Worm (Caenorhabditis elegans) whole organism, midembryonic: ENCODE results near the gene srd-35.

Experiments
- T22C8.4 ChIP-seq: fragments of 200-800 bp; sonication (Bioruptor generic); IDR thresholded peaks from 2 replicates; pipeline ENCODE4 v1.3.6; 2022; ENCODE audit warnings: missing genetic modification characterization, missing compliant biosample characterization
- cog-1 ChIP-seq: sonication (generic microtip); optimal IDR thresholded peaks from 2 replicates; lab custom pipeline; 2016; ENCODE audit warnings: missing genetic modification characterization, missing compliant biosample characterization
- flt-1 ChIP-seq: fragments of 200-800 bp; sonication (Bioruptor generic); IDR thresholded peaks from 2 replicates; pipeline ENCODE4 v1.3.6; 2022; ENCODE audit warnings: missing genetic modification characterization, missing compliant biosample characterization
- klf-2 ChIP-seq: fragments of 200-800 bp; sonication (Bioruptor generic); conservative IDR thresholded peaks from 2 replicates; pipeline ENCODE4 v1.3.6; 2022; ENCODE audit warnings: missing genetic modification reagents, missing genetic modification characterization, missing compliant biosample characterization
- med-1 ChIP-seq: sonication (generic microtip); optimal IDR thresholded peaks from 2 replicates; lab custom pipeline; 2017; ENCODE audit warnings: missing genetic modification characterization, mild to moderate bottlenecking, missing compliant biosample characterization, antibody characterized with exemption, missing genetic modification reagents; ENCODE audit not compliant: insufficient read depth
- ref-1 ChIP-seq: fragments of 200-800 bp; sonication (Bioruptor generic); conservative IDR thresholded peaks from 2 replicates; pipeline ENCODE4 v1.3.6; 2022; ENCODE audit warnings: missing genetic modification reagents, missing genetic modification characterization, missing compliant biosample characterization
- tab-1 ChIP-seq: fragments of 200-800 bp; sonication (Bioruptor generic); IDR thresholded peaks from 2 replicates; pipeline ENCODE4 v1.3.6; 2022; ENCODE audit warnings: missing genetic modification characterization, missing compliant biosample characterization
- ztf-23 ChIP-seq: fragments of 200-800 bp; sonication (Bioruptor generic); IDR thresholded peaks from 2 replicates; pipeline ENCODE4 v1.3.6; 2022; ENCODE audit warnings: missing genetic modification reagents, missing genetic modification characterization, missing compliant biosample characterization
- ztf-29 ChIP-seq: fragments of 200-800 bp; sonication (Bioruptor generic); IDR thresholded peaks from 2 replicates; pipeline ENCODE4 v1.3.6; 2022; ENCODE audit warnings: missing genetic modification reagents, missing genetic modification characterization, missing compliant biosample characterization

The srd-35 gene

DNA sequence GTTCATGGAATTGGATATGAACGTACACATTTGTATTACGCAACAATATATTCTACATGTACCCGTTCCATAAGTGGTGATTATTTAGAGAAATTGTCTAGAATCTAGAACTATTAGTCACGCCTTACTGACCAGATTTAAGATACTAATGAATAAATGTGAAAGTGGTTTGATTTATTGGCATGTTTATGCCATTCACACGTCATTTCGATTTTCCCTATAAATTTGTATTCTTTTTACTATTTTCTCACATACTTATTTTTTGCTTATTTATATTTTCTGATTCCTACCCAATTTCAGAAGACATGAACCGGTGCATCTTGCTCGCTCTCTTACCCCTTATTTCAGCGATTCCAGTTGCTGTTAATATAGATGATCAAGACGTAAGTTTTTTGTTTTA is 24.1 kb downstream of the srd-35 start, which contains the start of gene F15B9.8:
Gene F15B9.8, plus strand, starts transcription at position 301 of the 400 bp plus-strand sequence.
- TF ChIP-seq tab-1 (GFP tag; lab: Robert Waterston, UW) (no peak), ref-1 (GFP tag; lab: Robert Waterston, UW) (no peak), ztf-23 (GFP tag; lab: Robert Waterston, UW) (no peak), cog-1 (no peak), ztf-29 (GFP tag; lab: Robert Waterston, UW) (no peak), med-1 (GFP tag; lab: Kevin White, UChicago) (no peak), flt-1 (GFP tag; lab: Robert Waterston, UW) (no peak), klf-2 (no peak), T22C8.4 (GFP tag; lab: Robert Waterston, UW) (no peak)

DNA sequence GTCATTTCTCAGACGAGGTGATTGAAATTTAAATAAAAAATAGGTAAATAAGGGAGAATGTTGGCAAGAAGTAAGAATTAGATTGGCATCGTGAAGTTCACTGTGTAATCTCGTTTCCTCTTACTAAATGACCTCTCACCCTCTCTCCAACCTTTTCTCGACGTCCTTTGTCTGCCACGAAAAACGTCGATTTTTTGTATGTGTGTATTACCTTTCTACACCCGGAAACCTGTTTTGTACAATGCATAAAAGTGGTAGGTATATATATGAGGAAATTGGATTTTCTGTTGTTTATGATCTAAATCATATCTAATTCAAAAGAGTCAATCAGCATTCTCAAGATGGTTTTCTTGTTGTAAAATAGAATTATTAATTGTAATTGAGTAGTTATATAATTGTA is 28.7 kb downstream of the srd-35 start, which contains the start of the genes F15B9.11 and dsl-7:
Gene F15B9.11, minus strand, starts transcription at position 5 of the 400 bp plus-strand sequence.
Gene dsl-7, plus strand, starts transcription at position 260 of the 400 bp plus-strand sequence.
- no peak for TF ChIP-seq med-1 (GFP tag; lab: Kevin White, UChicago)
- TF ChIP-seq flt-1 (GFP tag; lab: Robert Waterston, UW) = no peak
- no peak for TF ChIP-seq cog-1
- TF ChIP-seq ref-1 (GFP tag; lab: Robert Waterston, UW) = no peak
- no peak for TF ChIP-seq ztf-29 (GFP tag; lab: Robert Waterston, UW)
- no peak for TF ChIP-seq tab-1 (GFP tag; lab: Robert Waterston, UW)
- no peak for TF ChIP-seq ztf-23 (GFP tag; lab: Robert Waterston, UW)
- no peak for TF ChIP-seq klf-2
- no peak for TF ChIP-seq T22C8.4 (GFP tag; lab: Robert Waterston, UW)

DNA sequence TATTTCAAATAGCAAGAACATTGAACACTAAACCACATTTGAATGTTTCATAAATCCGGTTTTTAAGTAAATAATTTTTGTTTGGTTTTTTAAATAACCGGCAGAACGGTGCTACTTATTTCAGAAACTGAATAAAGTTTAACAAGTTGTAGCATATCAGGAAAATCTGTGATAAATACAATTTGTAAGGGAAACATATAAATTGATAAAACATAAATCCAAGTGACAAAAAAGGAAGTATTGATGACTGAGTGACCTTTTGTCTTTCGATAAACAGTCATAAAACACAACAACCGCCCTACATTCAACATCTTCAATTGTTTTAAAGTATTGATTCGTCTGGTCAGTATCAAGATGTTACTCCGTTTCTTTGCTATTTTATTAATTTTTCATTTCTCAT is 31.1 kb downstream of the srd-35 start, which contains the start of gene far-5:
Gene far-5, plus strand, starts transcription at position 301 of the 400 bp plus-strand sequence.
- no peak for TF ChIP-seq ztf-29 (GFP tag; lab: Robert Waterston, UW)
- TF ChIP-seq T22C8.4 (GFP tag; lab: Robert Waterston, UW) = no peak
- no peak for TF ChIP-seq cog-1
- TF ChIP-seq med-1 (GFP tag; lab: Kevin White, UChicago) = no peak

DNA sequence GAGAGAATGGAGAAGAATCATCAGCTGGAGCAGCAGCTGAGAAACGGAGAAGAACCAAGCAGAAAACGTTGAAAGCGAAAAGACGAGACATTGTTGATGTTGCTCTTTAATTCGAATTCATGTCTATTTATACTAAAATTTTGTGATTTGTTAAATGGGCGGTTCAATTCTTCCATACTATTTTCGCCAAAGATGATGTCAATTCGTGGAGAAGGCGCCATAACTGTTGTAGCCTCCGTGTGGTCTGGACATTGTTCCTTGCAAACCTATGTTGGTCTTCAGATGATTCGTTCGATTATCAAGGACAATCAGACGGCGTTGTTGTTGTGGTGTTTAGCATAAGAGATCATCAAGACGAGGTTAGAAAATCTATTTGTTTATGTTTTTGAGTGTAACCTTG is 33.2 kb downstream of the srd-35 start, which contains the start of gene far-3:
Gene far-3, minus strand, starts transcription at position 101 of the 400 bp plus-strand sequence.
- TF ChIP-seq klf-2 (no peak), flt-1 (GFP tag; lab: Robert Waterston, UW) (no peak), ztf-23 (GFP tag; lab: Robert Waterston, UW) (no peak), T22C8.4 (GFP tag; lab: Robert Waterston, UW) (no peak), ztf-29 (GFP tag; lab: Robert Waterston, UW) (no peak), ref-1 (GFP tag; lab: Robert Waterston, UW) (no peak), med-1 (GFP tag; lab: Kevin White, UChicago) (no peak), cog-1 (no peak), tab-1 (GFP tag; lab: Robert Waterston, UW) (no peak)

DNA sequence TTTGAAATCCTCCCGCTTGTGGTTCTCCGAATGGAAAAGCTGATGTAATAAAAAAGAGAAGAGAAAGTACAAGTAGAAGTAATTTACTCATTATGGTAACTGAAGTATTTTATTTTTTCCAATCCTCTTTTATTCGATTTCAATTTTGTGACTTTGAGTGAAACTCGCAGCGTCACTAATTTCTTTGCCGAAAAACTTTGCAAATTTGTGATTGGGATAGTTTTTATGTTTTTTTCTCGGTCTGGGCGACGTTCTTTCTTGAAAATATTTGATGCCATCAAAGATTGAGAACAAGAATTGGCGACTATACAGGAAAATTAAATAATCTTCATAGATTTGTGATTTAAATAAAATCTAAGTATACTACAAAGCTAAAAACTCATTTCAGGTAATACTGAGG is 35.4 kb downstream of the srd-35 start, which contains the start of gene far-4:
Gene far-4, minus strand, starts transcription at position 101 of the 400 bp plus-strand sequence.
- no peak for TF ChIP-seq T22C8.4 (GFP tag; lab: Robert Waterston, UW)
- no peak for TF ChIP-seq ref-1 (GFP tag; lab: Robert Waterston, UW)
- no peak for TF ChIP-seq tab-1 (GFP tag; lab: Robert Waterston, UW)
- no peak for TF ChIP-seq med-1 (GFP tag; lab: Kevin White, UChicago)
- no peak for TF ChIP-seq ztf-23 (GFP tag; lab: Robert Waterston, UW)
- no peak for TF ChIP-seq flt-1 (GFP tag; lab: Robert Waterston, UW)
- no peak for TF ChIP-seq ztf-29 (GFP tag; lab: Robert Waterston, UW)
- TF ChIP-seq cog-1 = no peak

DNA sequence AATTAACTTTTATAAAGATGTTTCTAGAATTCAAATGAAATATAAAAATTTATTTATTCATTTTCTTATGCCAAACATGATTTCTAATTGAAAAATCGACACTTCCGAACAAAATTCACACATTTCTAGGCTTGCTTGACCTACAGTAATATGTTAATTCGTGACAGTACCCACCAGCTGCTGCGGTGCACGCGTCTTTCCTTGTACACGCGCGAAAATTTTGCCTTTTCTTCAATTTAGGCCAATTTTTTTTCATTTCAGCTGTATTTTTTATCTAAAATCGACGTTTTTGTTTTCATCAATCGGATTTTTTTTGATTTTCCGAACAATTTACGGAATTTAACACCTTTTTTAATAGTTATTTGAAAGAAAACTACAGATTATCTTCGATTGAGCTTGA is 35.9 kb downstream of the srd-35 start:
- no peak for TF ChIP-seq med-1 (GFP tag; lab: Kevin White, UChicago)
- no peak for TF ChIP-seq ztf-29 (GFP tag; lab: Robert Waterston, UW)
- no peak for TF ChIP-seq ztf-23 (GFP tag; lab: Robert Waterston, UW)
- TF ChIP-seq flt-1 (GFP tag; lab: Robert Waterston, UW) = no peak
- TF ChIP-seq ref-1 (GFP tag; lab: Robert Waterston, UW) = no peak
- TF ChIP-seq tab-1 (GFP tag; lab: Robert Waterston, UW) = no peak
- no peak for TF ChIP-seq cog-1
- TF ChIP-seq klf-2 = no peak

DNA sequence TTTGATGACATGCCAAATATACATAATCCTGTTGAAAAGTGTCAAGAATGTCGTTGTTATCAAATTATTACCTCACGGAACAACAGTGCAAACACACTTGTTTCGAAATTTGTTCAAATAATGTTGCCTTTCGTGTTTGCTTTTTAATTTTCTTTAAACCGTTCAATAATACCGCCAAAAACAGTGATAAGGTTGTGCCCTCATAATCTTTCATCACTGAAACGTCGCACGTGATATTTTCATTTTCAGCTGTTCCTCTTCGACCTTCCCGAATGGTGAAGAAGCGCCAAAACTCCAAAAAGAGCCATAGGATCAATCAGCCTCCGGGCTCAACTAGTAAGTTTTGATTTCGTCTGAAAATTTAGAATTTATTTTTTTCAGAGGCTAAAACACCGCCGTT is 37.9 kb downstream of the srd-35 start, which contains the start of gene inft-2:
Gene inft-2, plus strand, starts transcription at position 248 of the 400 bp plus-strand sequence.
- no peak for TF ChIP-seq flt-1 (GFP tag; lab: Robert Waterston, UW)
- no peak for TF ChIP-seq ztf-29 (GFP tag; lab: Robert Waterston, UW)
- TF ChIP-seq klf-2 = no peak
- TF ChIP-seq med-1 (GFP tag; lab: Kevin White, UChicago) = no peak
- TF ChIP-seq ztf-23 (GFP tag; lab: Robert Waterston, UW) = no peak
- no peak for TF ChIP-seq tab-1 (GFP tag; lab: Robert Waterston, UW)
- no peak for TF ChIP-seq cog-1
- TF ChIP-seq ref-1 (GFP tag; lab: Robert Waterston, UW) = no peak
- TF ChIP-seq T22C8.4 (GFP tag; lab: Robert Waterston, UW) = no peak

DNA sequence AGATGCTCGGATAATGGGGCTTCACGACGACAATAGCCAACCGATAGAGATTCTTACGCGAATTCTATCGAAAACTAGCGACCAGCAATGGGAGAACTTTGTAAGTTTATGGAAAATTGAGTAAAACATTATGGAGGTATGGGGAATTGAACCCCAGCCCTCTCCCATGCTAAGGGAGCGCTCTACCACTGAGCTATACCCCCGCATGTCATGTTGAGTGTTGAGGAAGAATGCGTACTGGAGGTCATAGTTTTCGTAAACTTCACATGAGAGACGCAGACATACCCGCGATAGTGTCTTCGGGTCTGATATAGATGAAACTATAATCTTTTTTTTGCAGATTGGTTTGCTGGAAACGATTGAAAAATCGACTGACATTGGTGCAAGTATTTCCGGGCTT is 39.2 kb downstream of the srd-35 start:
- TF ChIP-seq ztf-29 (GFP tag; lab: Robert Waterston, UW) (peak; percentile 79), T22C8.4 (GFP tag; lab: Robert Waterston, UW) (peak; percentile 80), ref-1 (GFP tag; lab: Robert Waterston, UW) (peak; percentile 79; the same call in 1 of the 2 replicates), cog-1 (peak; percentile 52), ztf-23 (GFP tag; lab: Robert Waterston, UW) (peak; percentile 94), klf-2 (peak; percentile 87), flt-1 (GFP tag; lab: Robert Waterston, UW) (peak; percentile 94), tab-1 (GFP tag; lab: Robert Waterston, UW) (peak; percentile 93), med-1 (GFP tag; lab: Kevin White, UChicago) (peak; percentile 30)

DNA sequence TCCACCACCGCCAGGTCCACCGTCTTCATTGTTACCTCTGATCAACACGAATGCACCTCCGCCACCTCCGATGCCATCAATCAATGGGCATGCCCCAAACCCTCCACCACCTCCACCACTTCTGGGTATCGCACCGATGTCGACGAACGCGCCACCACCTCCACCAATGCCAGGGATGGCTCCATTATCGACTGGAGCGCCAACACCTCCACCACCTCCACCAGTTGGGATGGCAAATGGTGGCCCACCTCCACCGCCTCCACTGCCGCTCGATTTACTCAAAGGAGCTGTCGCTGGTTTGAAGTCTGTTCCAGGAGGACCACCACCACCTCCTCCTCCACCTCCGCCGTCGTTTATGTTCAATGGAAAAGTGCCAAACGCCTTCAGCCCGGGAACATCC is 40.2 kb downstream of the srd-35 start:
- TF ChIP-seq T22C8.4 (GFP tag; lab: Robert Waterston, UW) (no peak), tab-1 (GFP tag; lab: Robert Waterston, UW) (0 out of 2 replicates have a peak, but pooled peaks have one; percentile 25), cog-1 (no peak), ztf-23 (GFP tag; lab: Robert Waterston, UW) (no peak), ztf-29 (GFP tag; lab: Robert Waterston, UW) (no peak), flt-1 (GFP tag; lab: Robert Waterston, UW) (no peak)
